In the genomic region with DNA sequence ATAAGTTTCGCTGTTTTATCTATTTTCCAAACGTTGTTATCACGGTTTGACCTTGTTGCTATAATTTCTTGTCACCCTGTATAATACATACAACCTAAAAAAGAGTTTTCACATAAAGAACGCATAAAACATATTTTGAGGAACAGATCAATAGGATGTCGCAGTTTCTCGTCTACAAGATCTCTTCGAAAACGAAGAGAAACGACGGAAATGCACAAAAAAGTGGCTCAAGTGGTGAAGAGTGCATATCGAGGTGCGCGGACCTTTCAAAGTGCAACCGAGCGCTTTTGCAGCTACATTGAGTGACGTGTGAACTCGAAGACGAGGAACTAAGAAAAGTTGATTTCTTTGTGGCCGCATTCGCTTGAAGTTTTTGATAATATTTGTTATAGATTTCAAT, we compare ENCODE assay signal across 2 worm cellular contexts.
TF ChIP-seq lines count a peak whose summit lies in the region.

A gene (minus strand): TSS at position 101 of the 400 bp plus-strand sequence.

TF ChIP-seq in whole organism, L1 larva, 84 proteins besides CTCF, POLR2A, EP300 and RAD21:
- TF ChIP-seq tlp-1 (tag; optimal IDR thresholded peaks at IDR 0.05; lab: Kevin White, UChicago) (no peak), ceh-82 (tag; optimal IDR thresholded peaks at IDR 0.05; lab: Kevin White, UChicago) (no peak), isw-1 (GFP tag; IDR thresholded peaks at IDR 0.05; lab: Robert Waterston, UW) (no peak), unc-130 (tag; optimal IDR thresholded peaks at IDR 0.05; lab: Kevin White, UChicago) (no peak), lin-14 (GFP tag; optimal IDR thresholded peaks at IDR 0.05; lab: Kevin White, UChicago) (peak; percentile 50), ces-1 (GFP tag; optimal IDR thresholded peaks at IDR 0.05; lab: Kevin White, UChicago) (no peak)

TF ChIP-seq in whole organism, L3 larva, 47 proteins besides CTCF, POLR2A, EP300 and RAD21:
- TF ChIP-seq lin-15B (tag; optimal IDR thresholded peaks at IDR 0.05; lab: Kevin White, UChicago) (no peak), ceh-28 (tag; optimal IDR thresholded peaks at IDR 0.05; lab: Kevin White, UChicago) (no peak), nhr-11 (tag; optimal IDR thresholded peaks at IDR 0.05; lab: Kevin White, UChicago) (no peak), hmg-11 (tag; optimal IDR thresholded peaks at IDR 0.05; lab: Kevin White, UChicago) (peak; percentile 35), mdl-1 (tag; optimal IDR thresholded peaks at IDR 0.05; lab: Kevin White, UChicago) (no peak), elt-3 (tag; optimal IDR thresholded peaks at IDR 0.05; lab: Kevin White, UChicago) (no peak)
TF ChIP-seq in whole organism, L3 larva: peak in this region for 1.
